Fruit fly (Drosophila melanogaster): Measurements from ENCODE around the gene nerfin-1.

nerfin-1 gene

dm6 chr3L:960557-960956 lies 51.6 kb downstream of the nerfin-1 start (continued):
- TF ChIP-seq CG7987 (GFP tag; optimal IDR thresholded peaks at IDR 0.05) = peak; percentile 69
- TF ChIP-seq HmgZ (tag; optimal IDR thresholded peaks at IDR 0.05) = peak; percentile 12
- TF ChIP-seq sug (tag; optimal IDR thresholded peaks at IDR 0.05) = peak; percentile 60
- TF ChIP-seq CG17385 (GFP tag; optimal IDR thresholded peaks at IDR 0.05) = peak; percentile 27
- no peak for TF ChIP-seq CG31441 (GFP tag; IDR thresholded peaks at IDR 0.05)
- TF ChIP-seq CG8281 (tag; optimal IDR thresholded peaks at IDR 0.05) = peak; percentile 27
- no peak for TF ChIP-seq CG7271 (tag; optimal IDR thresholded peaks at IDR 0.05)
- TF ChIP-seq CG18599 (GFP tag; optimal IDR thresholded peaks at IDR 0.05) = peak; percentile 1
- no peak for TF ChIP-seq dmrt11E (tag; optimal IDR thresholded peaks at IDR 0.05)
- TF ChIP-seq CG10366 (GFP tag; IDR thresholded peaks at IDR 0.05) = no peak
- peak; percentile 40 for TF ChIP-seq CG12219 (GFP tag; optimal IDR thresholded peaks at IDR 0.05)
- TF ChIP-seq CG13296 (GFP tag; optimal IDR thresholded peaks at IDR 0.05) = peak; percentile 75
- peak; percentile 12 for TF ChIP-seq CG12769 (tag; optimal IDR thresholded peaks at IDR 0.05)
- TF ChIP-seq vvl (GFP tag; IDR thresholded peaks at IDR 0.05) = no peak
- TF ChIP-seq grau (tag; optimal IDR thresholded peaks at IDR 0.05) = peak; percentile 28
- TF ChIP-seq wor (GFP tag; IDR thresholded peaks at IDR 0.05) = no peak
- peak; percentile 39 for TF ChIP-seq salm (tag; optimal IDR thresholded peaks at IDR 0.05)
- TF ChIP-seq ATbp (GFP tag; optimal IDR thresholded peaks at IDR 0.05) = peak; percentile 25
- TF ChIP-seq C15 (GFP tag; IDR thresholded peaks at IDR 0.05) = no peak
- no peak for TF ChIP-seq otp (GFP tag; IDR thresholded peaks at IDR 0.05)
- peak; percentile 25 for TF ChIP-seq CG8924 (tag; optimal IDR thresholded peaks at IDR 0.05)
- peak; percentile 13 for TF ChIP-seq CG34376 (GFP tag; optimal IDR thresholded peaks at IDR 0.05)
- TF ChIP-seq Hey (tag; optimal IDR thresholded peaks at IDR 0.05) = peak; percentile 5
- TF ChIP-seq CG7839 (tag; optimal IDR thresholded peaks at IDR 0.05) = peak; percentile 8
- no peak for TF ChIP-seq CG8359 (GFP tag; optimal IDR thresholded peaks at IDR 0.05; ENCODE audit: borderline replicate concordance)
- TF ChIP-seq chinmo (GFP tag; IDR thresholded peaks at IDR 0.05; ENCODE audit: partially characterized antibody) = no peak
- TF ChIP-seq CG9817 (tag; optimal IDR thresholded peaks at IDR 0.05) = no peak
- peak; percentile 39 for TF ChIP-seq Fer2 (tag; optimal IDR thresholded peaks at IDR 0.05)
- no peak for TF ChIP-seq Dip2 (GFP tag; IDR thresholded peaks at IDR 0.05)
- TF ChIP-seq Fer1 (GFP tag; optimal IDR thresholded peaks at IDR 0.05) = peak; percentile 19
- peak; percentile 34 for TF ChIP-seq kah (GFP tag; optimal IDR thresholded peaks at IDR 0.05)
- TF ChIP-seq scrt (GFP tag; optimal IDR thresholded peaks at IDR 0.05) = peak; percentile 45
- TF ChIP-seq CG34422 (GFP tag; IDR thresholded peaks at IDR 0.05) = no peak
- TF ChIP-seq CG8290 (GFP tag; optimal IDR thresholded peaks at IDR 0.05) = no peak
- TF ChIP-seq CG8290 (tag; optimal IDR thresholded peaks at IDR 0.05) = peak in 1 of 2 experiments; percentile 59
- TF ChIP-seq CG17912 (GFP tag; optimal IDR thresholded peaks at IDR 0.05) = peak; percentile 42
- TF ChIP-seq tap (tag; optimal IDR thresholded peaks at IDR 0.05) = peak; percentile 52
- TF ChIP-seq zen (tag; optimal IDR thresholded peaks at IDR 0.05) = no peak
- TF ChIP-seq CG10543 (GFP tag; optimal IDR thresholded peaks at IDR 0.05) = peak; percentile 22
- TF ChIP-seq Oli (tag; optimal IDR thresholded peaks at IDR 0.05) = no peak
- peak; percentile 33 for TF ChIP-seq Fer3 (tag; optimal IDR thresholded peaks at IDR 0.05)
- TF ChIP-seq Dll (GFP tag; IDR thresholded peaks at IDR 0.05; ENCODE audit: partially characterized antibody) = no peak
- peak; percentile 23 for TF ChIP-seq CG15514 (GFP tag; optimal IDR thresholded peaks at IDR 0.05)
- TF ChIP-seq CG5180 (GFP tag; optimal IDR thresholded peaks at IDR 0.05) = peak; percentile 20
- TF ChIP-seq Camta (GFP tag; optimal IDR thresholded peaks at IDR 0.05) = no peak
- TF ChIP-seq CG9437 (GFP tag; optimal IDR thresholded peaks at IDR 0.05) = no peak
- peak; percentile 59 for TF ChIP-seq Med (GFP tag)
- no peak for TF ChIP-seq H15 (GFP tag; IDR thresholded peaks at IDR 0.05)
- no peak for TF ChIP-seq toy (GFP tag; IDR thresholded peaks at IDR 0.05)
- peak; percentile 74 for TF ChIP-seq CG12071 (GFP tag; optimal IDR thresholded peaks at IDR 0.05)

Data from whole organism, embryonic.